Worm (Caenorhabditis elegans) whole organism, midembryonic: ENCODE measurements around the gene dab-1.

Experiments
- T22C8.4 ChIP-seq: fragments of 200-800 bp; sonication (Bioruptor generic); IDR thresholded peaks from 2 replicates; pipeline ENCODE4 v1.3.6; 2022; ENCODE audit warnings: missing genetic modification characterization, missing compliant biosample characterization
- flt-1 ChIP-seq: fragments of 200-800 bp; sonication (Bioruptor generic); IDR thresholded peaks from 2 replicates; pipeline ENCODE4 v1.3.6; 2022; ENCODE audit warnings: missing genetic modification characterization, missing compliant biosample characterization
- klf-2 ChIP-seq: fragments of 200-800 bp; sonication (Bioruptor generic); conservative IDR thresholded peaks from 2 replicates; pipeline ENCODE4 v1.3.6; 2022; ENCODE audit warnings: missing genetic modification reagents, missing genetic modification characterization, missing compliant biosample characterization
- ref-1 ChIP-seq: fragments of 200-800 bp; sonication (Bioruptor generic); conservative IDR thresholded peaks from 2 replicates; pipeline ENCODE4 v1.3.6; 2022; ENCODE audit warnings: missing genetic modification reagents, missing genetic modification characterization, missing compliant biosample characterization
- tab-1 ChIP-seq: fragments of 200-800 bp; sonication (Bioruptor generic); IDR thresholded peaks from 2 replicates; pipeline ENCODE4 v1.3.6; 2022; ENCODE audit warnings: missing genetic modification characterization, missing compliant biosample characterization
- ztf-23 ChIP-seq: fragments of 200-800 bp; sonication (Bioruptor generic); IDR thresholded peaks from 2 replicates; pipeline ENCODE4 v1.3.6; 2022; ENCODE audit warnings: missing genetic modification reagents, missing genetic modification characterization, missing compliant biosample characterization
- ztf-29 ChIP-seq: fragments of 200-800 bp; sonication (Bioruptor generic); IDR thresholded peaks from 2 replicates; pipeline ENCODE4 v1.3.6; 2022; ENCODE audit warnings: missing genetic modification reagents, missing genetic modification characterization, missing compliant biosample characterization

DNA sequence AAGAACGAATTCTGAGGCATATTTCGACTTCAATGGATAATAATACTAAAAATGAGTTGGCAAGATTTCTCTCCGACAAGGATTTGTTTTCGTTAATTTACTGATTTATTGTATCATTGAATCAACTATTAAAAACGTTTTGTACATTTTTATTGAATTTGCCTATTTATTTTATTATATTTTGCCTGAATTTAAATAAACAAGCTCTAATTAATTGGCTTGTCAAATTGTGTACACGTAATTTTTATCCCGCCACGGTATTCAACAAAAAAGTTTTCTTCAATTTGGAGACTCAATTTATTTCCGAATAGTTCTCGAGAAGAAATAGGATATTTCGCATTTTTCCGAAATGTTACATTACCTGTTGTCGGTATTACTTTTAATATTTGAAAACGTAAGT lies 10.3 kb downstream of the dab-1 start, which contains the start of gene M110.7:
- TF ChIP-seq flt-1 (GFP tag; lab: Robert Waterston, UW): no peak
- no peak for TF ChIP-seq T22C8.4 (GFP tag; lab: Robert Waterston, UW)
- no peak for TF ChIP-seq klf-2 (GFP tag; lab: Robert Waterston, UW)
- TF ChIP-seq ztf-23: no peak
- TF ChIP-seq ztf-29 (GFP tag; lab: Robert Waterston, UW): no peak
- no peak for TF ChIP-seq tab-1 (GFP tag; lab: Robert Waterston, UW)
- no peak for TF ChIP-seq ref-1 (GFP tag; lab: Robert Waterston, UW)
